Fruit fly (Drosophila melanogaster) whole organism, embryonic: ENCODE measurements around the gene Ctr1A.
A peak's percentile ranks its signal among the peaks of the same experiment; 100 is the strongest.

Experiments used
- Asciz ChIP-seq: fragments of 200-800 bp; sonication (Bioruptor generic); optimal IDR thresholded peaks from 2 replicates; lab custom pipeline; 2017; ENCODE audit warnings: missing biosample characterization, mild to moderate bottlenecking, missing genetic modification characterization, missing genetic modification reagents
- CG10267 ChIP-seq: fragments of 200-800 bp; sonication (Bioruptor generic); optimal IDR thresholded peaks from 2 replicates; lab custom pipeline; 2018; ENCODE audit warnings: missing biosample characterization, mild to moderate bottlenecking, missing genetic modification characterization, moderate library complexity
- CG12104 ChIP-seq: fragments of 200-800 bp; sonication (Bioruptor generic); optimal IDR thresholded peaks from 3 replicates; lab custom pipeline; 2016; ENCODE audit warnings: missing biosample characterization, missing genetic modification characterization
- CG12155 ChIP-seq: fragments of 200-800 bp; sonication (Bioruptor generic); optimal IDR thresholded peaks from 3 replicates; lab custom pipeline; 2016; ENCODE audit warnings: missing biosample characterization, missing genetic modification characterization
- CG12299 ChIP-seq: fragments of 200-800 bp; sonication (Bioruptor generic); optimal IDR thresholded peaks from 2 replicates; lab custom pipeline; 2018; ENCODE audit warnings: missing biosample characterization, mild to moderate bottlenecking, missing genetic modification characterization
- CG12391 ChIP-seq: fragments of 200-800 bp; sonication (Bioruptor generic); optimal IDR thresholded peaks from 3 replicates; lab custom pipeline; 2018; ENCODE audit warnings: missing biosample characterization, mild to moderate bottlenecking, missing genetic modification characterization, moderate library complexity
- CG13624 ChIP-seq: fragments of 200-800 bp; sonication (Bioruptor generic); optimal IDR thresholded peaks from 2 replicates; lab custom pipeline; 2016; ENCODE audit warnings: missing biosample characterization, missing genetic modification characterization
- CG15073 ChIP-seq: fragments of 200-800 bp; sonication (Bioruptor generic); optimal IDR thresholded peaks from 2 replicates; lab custom pipeline; 2016; ENCODE audit warnings: missing biosample characterization, missing genetic modification characterization
- CG1529 ChIP-seq: fragments of 200-800 bp; sonication (Bioruptor generic); optimal IDR thresholded peaks from 3 replicates; lab custom pipeline; 2018; ENCODE audit warnings: missing biosample characterization, missing genetic modification characterization
- CG15479 ChIP-seq: fragments of 200-800 bp; sonication (Bioruptor generic); optimal IDR thresholded peaks from 3 replicates; lab custom pipeline; 2019; ENCODE audit warnings: missing biosample characterization, mild to moderate bottlenecking, missing genetic modification characterization, moderate library complexity
- CG15514 ChIP-seq: fragments of 200-800 bp; sonication (Bioruptor generic); optimal IDR thresholded peaks from 3 replicates; lab custom pipeline; 2017; ENCODE audit warnings: missing biosample characterization, missing genetic modification characterization, mild to moderate bottlenecking, moderate library complexity, missing genetic modification reagents
- CG1603 ChIP-seq: fragments of 200-800 bp; sonication (Bioruptor generic); optimal IDR thresholded peaks from 2 replicates; lab custom pipeline; 2019; ENCODE audit warnings: missing biosample characterization, mild to moderate bottlenecking, missing genetic modification characterization, moderate library complexity
- CG16813 ChIP-seq: fragments of 200-800 bp; sonication (Bioruptor generic); IDR thresholded peaks from 3 replicates; pipeline ENCODE4 v1.3.6; 2022; ENCODE audit warnings: missing biosample characterization, missing genetic modification characterization; ENCODE audit not compliant: partially characterized antibody
- CG17361 ChIP-seq: fragments of 200-800 bp; sonication (Bioruptor generic); IDR thresholded peaks from 3 replicates; pipeline ENCODE4 v1.3.6; 2022; ENCODE audit warnings: missing biosample characterization, missing genetic modification characterization
- CG17829 ChIP-seq: fragments of 200-800 bp; optimal IDR thresholded peaks from 2 replicates; lab custom pipeline; 2019; ENCODE audit warnings: missing biosample characterization, mild to moderate bottlenecking, missing genetic modification characterization, moderate library complexity
- CG18262 ChIP-seq: fragments of 200-800 bp; optimal IDR thresholded peaks from 3 replicates; lab custom pipeline; 2019; ENCODE audit warnings: missing biosample characterization, mild to moderate bottlenecking, missing genetic modification characterization, moderate library complexity
- CG1832 ChIP-seq: fragments of 200-800 bp; sonication (Bioruptor generic); optimal IDR thresholded peaks from 2 replicates; lab custom pipeline; 2017; ENCODE audit warnings: missing biosample characterization, mild to moderate bottlenecking, missing genetic modification characterization, inconsistent platforms
- CG2875 ChIP-seq: fragments of 200-800 bp; sonication (Bioruptor generic); optimal IDR thresholded peaks from 2 replicates; lab custom pipeline; 2017; ENCODE audit warnings: missing biosample characterization, mild to moderate bottlenecking, missing genetic modification characterization, missing genetic modification reagents
- CG30403 ChIP-seq: fragments of 200-800 bp; sonication (Bioruptor generic); optimal IDR thresholded peaks from 3 replicates; lab custom pipeline; 2016; ENCODE audit warnings: missing biosample characterization, missing genetic modification characterization
- CG33557 ChIP-seq: fragments of 200-800 bp; sonication (Bioruptor generic); optimal IDR thresholded peaks from 2 replicates; lab custom pipeline; 2019; ENCODE audit warnings: missing biosample characterization, mild to moderate bottlenecking, missing genetic modification characterization, moderate library complexity
- CG34376 ChIP-seq: fragments of 200-800 bp; sonication (Bioruptor generic); optimal IDR thresholded peaks from 2 replicates; lab custom pipeline; 2018; ENCODE audit warnings: missing biosample characterization, mild to moderate bottlenecking, missing genetic modification characterization
- CG4707 ChIP-seq: fragments of 200-800 bp; sonication (Bioruptor generic); optimal IDR thresholded peaks from 2 replicates; lab custom pipeline; 2018; ENCODE audit warnings: missing biosample characterization, mild to moderate bottlenecking, missing genetic modification characterization, moderate library complexity
- CG5245 ChIP-seq: fragments of 200-800 bp; sonication (Bioruptor generic); optimal IDR thresholded peaks from 3 replicates; lab custom pipeline; 2016; ENCODE audit warnings: missing biosample characterization, missing genetic modification characterization
- CG6854 ChIP-seq: fragments of 200-800 bp; sonication (Bioruptor generic); optimal IDR thresholded peaks from 3 replicates; lab custom pipeline; 2017; ENCODE audit warnings: missing biosample characterization, mild to moderate bottlenecking, missing genetic modification characterization
- CG7372 ChIP-seq: fragments of 200-800 bp; sonication (Bioruptor generic); IDR thresholded peaks from 2 replicates; pipeline ENCODE4 v1.3.6; 2022; ENCODE audit warnings: missing biosample characterization, missing genetic modification characterization
- CG8944 ChIP-seq: fragments of 200-800 bp; sonication (Bioruptor generic); optimal IDR thresholded peaks from 3 replicates; lab custom pipeline; 2016; ENCODE audit warnings: missing biosample characterization, missing genetic modification characterization
- CG9437 ChIP-seq: fragments of 200-800 bp; sonication (Bioruptor generic); optimal IDR thresholded peaks from 2 replicates; lab custom pipeline; 2018; ENCODE audit warnings: missing biosample characterization, mild to moderate bottlenecking, missing genetic modification characterization
- Camta ChIP-seq: fragments of 200-800 bp; sonication (Bioruptor generic); optimal IDR thresholded peaks from 2 replicates; lab custom pipeline; 2016; ENCODE audit warnings: missing biosample characterization, missing genetic modification characterization
- E2f2 ChIP-seq: fragments of 200-800 bp; sonication (Bioruptor generic); IDR thresholded peaks from 2 replicates; pipeline ENCODE4 v1.3.6; 2022; ENCODE audit warnings: missing biosample characterization, missing genetic modification characterization
- Ets97D ChIP-seq: fragments of 200-800 bp; sonication (Bioruptor generic); optimal IDR thresholded peaks from 3 replicates; lab custom pipeline; 2016; ENCODE audit warnings: missing biosample characterization, missing genetic modification characterization
- HHEX ChIP-seq: fragments of 200-800 bp; sonication (Bioruptor generic); optimal IDR thresholded peaks from 3 replicates; lab custom pipeline; 2017; ENCODE audit warnings: missing biosample characterization, mild to moderate bottlenecking, missing genetic modification characterization, missing genetic modification reagents
- Hsf ChIP-seq: fragments of 200-800 bp; sonication (Bioruptor generic); optimal IDR thresholded peaks from 3 replicates; lab custom pipeline; 2016; ENCODE audit warnings: missing biosample characterization, missing genetic modification characterization
- PHDP ChIP-seq: fragments of 200-800 bp; sonication (Bioruptor generic); optimal IDR thresholded peaks from 3 replicates; lab custom pipeline; 2018; ENCODE audit warnings: missing biosample characterization, mild to moderate bottlenecking, missing genetic modification characterization, moderate library complexity
- bsh ChIP-seq, 2 experiments: fragments of 200-800 bp; sonication (Bioruptor generic); optimal IDR thresholded peaks; 2 replicates each; lab custom pipeline; 2017 to 2018; ENCODE audit warnings: mild to moderate bottlenecking in 2 of 2, missing biosample characterization in 2 of 2, missing genetic modification characterization in 2 of 2, moderate library complexity in 1 of 2
- croc ChIP-seq: fragments of 200-800 bp; sonication (Bioruptor generic); conservative IDR thresholded peaks from 3 replicates; pipeline ENCODE4 v1.3.6; 2022; ENCODE audit warnings: missing biosample characterization, missing genetic modification characterization
- dati ChIP-seq: fragments of 200-800 bp; sonication (Bioruptor generic); IDR thresholded peaks from 2 replicates; pipeline ENCODE4 v1.3.6; 2022; ENCODE audit warnings: missing biosample characterization, missing genetic modification characterization
- en ChIP-seq: fragments of 200-800 bp; sonication (Bioruptor generic); optimal IDR thresholded peaks from 2 replicates; lab custom pipeline; 2016; ENCODE audit warnings: missing biosample characterization, missing genetic modification characterization
- fd96Cb ChIP-seq: fragments of 200-800 bp; sonication (Bioruptor generic); optimal IDR thresholded peaks from 2 replicates; lab custom pipeline; 2018; ENCODE audit warnings: missing biosample characterization, mild to moderate bottlenecking, missing genetic modification characterization, moderate library complexity
- gsb-n ChIP-seq: fragments of 200-800 bp; sonication (Bioruptor generic); optimal IDR thresholded peaks from 3 replicates; lab custom pipeline; 2018; ENCODE audit warnings: missing biosample characterization, mild to moderate bottlenecking, missing genetic modification characterization
- h ChIP-seq: fragments of >200 bp; optimal IDR thresholded peaks from 2 replicates; lab custom pipeline; 2017
- lmd ChIP-seq: fragments of 200-800 bp; sonication (Bioruptor generic); IDR thresholded peaks from 2 replicates; pipeline ENCODE4 v1.3.6; 2022; ENCODE audit warnings: missing biosample characterization, missing genetic modification characterization
- luna ChIP-seq: fragments of 200-800 bp; sonication (Bioruptor generic); optimal IDR thresholded peaks from 2 replicates; lab custom pipeline; 2016; ENCODE audit warnings: missing biosample characterization, missing genetic modification characterization
- maf-S ChIP-seq: fragments of 200-800 bp; sonication (Bioruptor generic); optimal IDR thresholded peaks from 2 replicates; lab custom pipeline; 2016; ENCODE audit warnings: missing biosample characterization, missing genetic modification characterization
- mam ChIP-seq: fragments of 200-800 bp; sonication (Bioruptor generic); optimal IDR thresholded peaks from 3 replicates; lab custom pipeline; 2016; ENCODE audit warnings: missing biosample characterization, missing genetic modification characterization
- scrt ChIP-seq: fragments of 200-800 bp; sonication (Bioruptor generic); optimal IDR thresholded peaks from 2 replicates; lab custom pipeline; 2018; ENCODE audit warnings: missing biosample characterization, mild to moderate bottlenecking, missing genetic modification characterization, moderate library complexity
- ssp ChIP-seq: fragments of 200-800 bp; sonication (Bioruptor generic); IDR thresholded peaks from 2 replicates; pipeline ENCODE4 v1.3.6; 2022; ENCODE audit warnings: missing biosample characterization, missing genetic modification characterization
- tgo ChIP-seq: fragments of 200-800 bp; sonication (Bioruptor generic); IDR thresholded peaks from 3 replicates; pipeline ENCODE4 v1.3.6; 2022; ENCODE audit warnings: missing biosample characterization, missing genetic modification characterization
- twi ChIP-seq: fragments of 200-800 bp; optimal IDR thresholded peaks from 2 replicates; lab custom pipeline; 2019; ENCODE audit warnings: missing biosample characterization, mild to moderate bottlenecking, missing genetic modification characterization, moderate library complexity
- vnd ChIP-seq: fragments of 200-800 bp; sonication (Bioruptor generic); IDR thresholded peaks from 3 replicates; pipeline ENCODE4 v1.3.6; 2022; ENCODE audit warnings: missing biosample characterization, missing genetic modification characterization; ENCODE audit not compliant: partially characterized antibody

Ctr1A gene

DNA sequence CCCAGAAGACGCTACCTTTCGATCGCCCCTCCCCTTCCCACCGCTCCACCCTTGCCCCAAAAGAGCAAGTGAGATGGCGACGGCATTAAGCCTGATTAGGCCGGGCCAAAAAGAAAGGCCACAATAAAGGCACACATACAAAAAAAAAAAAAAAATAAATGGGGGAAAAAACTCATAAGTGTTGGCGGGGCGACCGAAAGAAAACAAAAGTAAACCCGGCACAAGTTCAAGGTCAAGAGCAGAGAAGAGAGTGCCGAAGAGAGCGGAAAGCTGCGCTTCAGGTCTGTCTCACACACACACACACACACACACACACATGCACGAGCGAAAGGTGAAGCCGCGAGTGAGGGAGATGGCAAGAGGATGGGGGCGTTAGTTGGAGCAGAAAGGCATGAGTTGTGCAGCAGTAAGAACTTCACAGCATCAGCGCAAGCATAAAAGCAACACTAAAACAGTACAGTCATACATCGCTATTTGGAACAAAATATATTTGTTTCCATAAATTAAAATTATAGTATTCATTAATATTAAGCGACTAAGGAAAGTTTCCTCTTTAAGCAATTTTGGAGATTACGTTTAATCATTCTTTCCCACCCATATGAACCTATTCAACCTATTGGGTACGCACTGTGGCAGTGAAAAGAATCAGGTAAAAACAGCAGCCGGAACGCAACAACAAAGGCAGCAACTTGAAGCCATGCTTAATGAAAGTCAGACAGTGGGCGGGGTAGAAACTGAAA, 37.3 kb upstream of the Ctr1A start (continued):
- TF ChIP-seq CG17829 = peak; percentile 0
- no peak for TF ChIP-seq CG7372 (GFP tag; lab: Robert Waterston, UW)
- TF ChIP-seq Asciz (GFP tag; lab: Kevin White, UChicago) = no peak
- TF ChIP-seq dati (GFP tag; lab: Robert Waterston, UW) = no peak
- TF ChIP-seq CG12155 = no peak
- TF ChIP-seq gsb-n = peak; percentile 21
- TF ChIP-seq CG6854 (GFP tag; lab: Kevin White, UChicago) = no peak
- no peak for TF ChIP-seq CG1603 (tag; lab: Kevin White, UChicago)
- TF ChIP-seq ssp (GFP tag; lab: Robert Waterston, UW) = peak; percentile 39; the same call in 1 of the 2 replicates
- no peak for TF ChIP-seq CG2875 (GFP tag; lab: Kevin White, UChicago)
- no peak for TF ChIP-seq vnd (GFP tag; lab: Robert Waterston, UW)
- TF ChIP-seq CG17361 = 0 out of 3 replicates have a peak, but pooled peaks have one; percentile 28
- TF ChIP-seq CG12104 (GFP tag; lab: Kevin White, UChicago) = no peak
- TF ChIP-seq CG15479 (GFP tag; lab: Kevin White, UChicago) = no peak
- TF ChIP-seq twi (tag; lab: Kevin White, UChicago) = no peak
- peak; percentile 39 for TF ChIP-seq CG1832 (GFP tag; lab: Kevin White, UChicago)
- no peak for TF ChIP-seq mam (GFP tag; lab: Kevin White, UChicago)
- TF ChIP-seq en (GFP tag; lab: Kevin White, UChicago) = no peak
- peak; percentile 31 for TF ChIP-seq PHDP (tag; lab: Kevin White, UChicago)
- peak; percentile 40; the same call in 2 of the 3 replicates for TF ChIP-seq croc
- no peak for TF ChIP-seq CG4707 (GFP tag; lab: Kevin White, UChicago)
- no peak for TF ChIP-seq Camta
- peak; percentile 33; the same call in 1 of the 3 replicates for TF ChIP-seq tgo (GFP tag; lab: Robert Waterston, UW)
- TF ChIP-seq CG15073 = no peak
- no peak for TF ChIP-seq scrt (GFP tag; lab: Kevin White, UChicago)
- no peak for TF ChIP-seq CG16813 (GFP tag; lab: Robert Waterston, UW)
- no peak for TF ChIP-seq CG12299
- TF ChIP-seq lmd (GFP tag; lab: Robert Waterston, UW) = peak; percentile 34; the same call in 1 of the 2 replicates
- TF ChIP-seq CG5245 = no peak
- TF ChIP-seq CG8944 = no peak
- TF ChIP-seq fd96Cb = peak; percentile 20
- no peak for TF ChIP-seq CG34376
- peak; percentile 31 for TF ChIP-seq CG30403 (GFP tag; lab: Kevin White, UChicago)
- TF ChIP-seq CG12391 (tag; lab: Kevin White, UChicago) = peak; percentile 20
- no peak for TF ChIP-seq E2f2
- TF ChIP-seq CG9437 = no peak
- no peak for TF ChIP-seq CG13624 (GFP tag; lab: Kevin White, UChicago)
- peak; percentile 43 to 68 for TF ChIP-seq bsh (GFP tag; optimal IDR thresholded peaks at IDR 0.05; lab: Kevin White, UChicago)
- TF ChIP-seq maf-S (GFP tag; lab: Kevin White, UChicago) = no peak
- TF ChIP-seq CG18262 (tag; lab: Kevin White, UChicago) = peak; percentile 49
- TF ChIP-seq CG15514 (GFP tag; lab: Kevin White, UChicago) = no peak
- no peak for TF ChIP-seq h (lab: Kevin White, UChicago)
- TF ChIP-seq HHEX (GFP tag; lab: Kevin White, UChicago) = no peak
- no peak for TF ChIP-seq Hsf (GFP tag; lab: Kevin White, UChicago)
- peak; percentile 29 for TF ChIP-seq CG10267 (tag; lab: Kevin White, UChicago)
- TF ChIP-seq CG1529 (GFP tag; lab: Kevin White, UChicago) = no peak
- peak; percentile 29 for TF ChIP-seq CG33557
- TF ChIP-seq luna (GFP tag; lab: Kevin White, UChicago) = no peak
- TF ChIP-seq Ets97D (GFP tag; lab: Kevin White, UChicago) = no peak
